Worm (Caenorhabditis elegans) whole organism, L2 larva: ENCODE data around the gene ZC196.2.

ENCODE experiments used
- C34F6.9 ChIP-seq: fragments of 150-350 bp; optimal IDR thresholded peaks from 2 replicates; lab custom pipeline; 2014; ENCODE audit warnings: missing biosample characterization, missing genetic modification characterization
- F13H6.1 ChIP-seq: sonication (generic microtip); optimal IDR thresholded peaks from 2 replicates; lab custom pipeline; 2016; ENCODE audit warnings: missing genetic modification characterization, missing compliant biosample characterization
- R02D3.7 ChIP-seq: fragments of 150-350 bp; optimal IDR thresholded peaks from 2 replicates; lab custom pipeline; 2014; ENCODE audit warnings: missing biosample characterization, missing genetic modification characterization
- ZK546.5 ChIP-seq: sonication (generic microtip); optimal IDR thresholded peaks from 2 replicates; lab custom pipeline; 2017; ENCODE audit warnings: missing biosample characterization, missing genetic modification characterization
- aly-2 ChIP-seq: fragments of 150-350 bp; optimal IDR thresholded peaks from 2 replicates; lab custom pipeline; 2014; ENCODE audit warnings: missing biosample characterization, missing genetic modification characterization
- ama-1 ChIP-seq: fragments of 150-350 bp; optimal IDR thresholded peaks from 2 replicates; lab custom pipeline; 2018; ENCODE audit warnings: inconsistent platforms
- crh-2 ChIP-seq: sonication (generic microtip); optimal IDR thresholded peaks from 2 replicates; lab custom pipeline; 2017; ENCODE audit warnings: missing biosample characterization, missing genetic modification characterization
- dmd-4 ChIP-seq: sonication (generic microtip); optimal IDR thresholded peaks from 2 replicates; lab custom pipeline; 2017; ENCODE audit warnings: missing biosample characterization, missing genetic modification characterization
- egl-27 ChIP-seq: sonication (generic microtip); optimal IDR thresholded peaks from 3 replicates; lab custom pipeline; 2017; ENCODE audit warnings: missing biosample characterization, missing genetic modification reagents, missing genetic modification characterization
- elt-3 ChIP-seq: sonication (generic microtip); optimal IDR thresholded peaks from 2 replicates; lab custom pipeline; 2017; ENCODE audit warnings: missing biosample characterization, missing genetic modification characterization
- fos-1 ChIP-seq: fragments of 150-350 bp; optimal IDR thresholded peaks from 2 replicates; lab custom pipeline; 2014; ENCODE audit warnings: missing biosample characterization, missing genetic modification characterization
- lin-11 ChIP-seq: fragments of 150-350 bp; sonication (generic microtip); optimal IDR thresholded peaks from 2 replicates; lab custom pipeline; 2014; ENCODE audit warnings: missing biosample characterization, missing genetic modification characterization, inconsistent platforms, mixed read lengths
- lsy-2 ChIP-seq, 2 experiments: fragments of 150-350 bp in 1 of 2; sonication (generic microtip) in 1 of 2; optimal IDR thresholded peaks; 2 replicates each; lab custom pipeline; 2014 to 2017; ENCODE audit warnings: missing biosample characterization in 2 of 2, missing genetic modification characterization in 2 of 2
- mbf-1 ChIP-seq: sonication (generic microtip); optimal IDR thresholded peaks from 2 replicates; lab custom pipeline; 2017; ENCODE audit warnings: missing biosample characterization, missing genetic modification characterization
- nhr-10 ChIP-seq: sonication (generic microtip); optimal IDR thresholded peaks from 2 replicates; lab custom pipeline; 2017; ENCODE audit warnings: missing biosample characterization, missing genetic modification characterization
- nhr-129 ChIP-seq: fragments of 150-350 bp; optimal IDR thresholded peaks from 2 replicates; lab custom pipeline; 2014; ENCODE audit warnings: missing biosample characterization, missing genetic modification characterization
- nhr-21 ChIP-seq: fragments of 150-350 bp; optimal IDR thresholded peaks from 2 replicates; lab custom pipeline; 2014; ENCODE audit warnings: missing biosample characterization, missing genetic modification characterization
- nhr-25 ChIP-seq: fragments of 150-350 bp; sonication (generic microtip); optimal IDR thresholded peaks from 3 replicates; lab custom pipeline; 2014; ENCODE audit warnings: missing biosample characterization, missing genetic modification characterization
- nhr-77 ChIP-seq: fragments of 150-350 bp; optimal IDR thresholded peaks from 2 replicates; lab custom pipeline; 2014; ENCODE audit warnings: missing biosample characterization, missing genetic modification characterization
- peb-1 ChIP-seq: fragments of 150-350 bp; optimal IDR thresholded peaks from 2 replicates; lab custom pipeline; 2014; ENCODE audit warnings: missing biosample characterization, missing genetic modification characterization
- skn-1 ChIP-seq: sonication (generic microtip); optimal IDR thresholded peaks from 2 replicates; lab custom pipeline; 2017; ENCODE audit warnings: missing biosample characterization, missing genetic modification characterization
- unc-55 ChIP-seq: fragments of 150-350 bp; sonication (generic microtip); optimal IDR thresholded peaks from 3 replicates; lab custom pipeline; 2014; ENCODE audit warnings: missing biosample characterization, missing genetic modification reagents, missing genetic modification characterization
- zag-1 ChIP-seq: fragments of 150-350 bp; optimal IDR thresholded peaks from 2 replicates; lab custom pipeline; 2014; ENCODE audit warnings: missing biosample characterization, missing genetic modification characterization
- ztf-4 ChIP-seq: fragments of 150-350 bp; optimal IDR thresholded peaks from 2 replicates; lab custom pipeline; 2014; ENCODE audit warnings: missing biosample characterization, missing genetic modification characterization

Gene ZC196.2

ce11 chrV:8785526-8785925 is 46.3 kb downstream of the ZC196.2 start:
- no peak for TF ChIP-seq nhr-21 (tag; lab: Kevin White, UChicago)
- no peak for TF ChIP-seq ztf-4 (tag; lab: Kevin White, UChicago)
- peak; percentile 50 for TF ChIP-seq F13H6.1 (tag; lab: Kevin White, UChicago)
- no peak for TF ChIP-seq ZK546.5
- no peak for TF ChIP-seq elt-3
- peak; percentile 72 for TF ChIP-seq nhr-129 (tag; lab: Kevin White, UChicago)
- no peak for TF ChIP-seq C34F6.9 (tag; lab: Kevin White, UChicago)
- no peak for TF ChIP-seq mbf-1 (tag; lab: Kevin White, UChicago)
- TF ChIP-seq fos-1 (tag; lab: Kevin White, UChicago), result peak; percentile 30
- no peak for TF ChIP-seq lin-11 (tag; lab: Kevin White, UChicago)

ce11 chrV:8786245-8786644 is 47.0 kb downstream of the ZC196.2 start, which contains the start of gene sup-37:
Gene sup-37 (plus strand): TSS chrV:8786545.
- TF ChIP-seq lin-11 (tag; lab: Kevin White, UChicago), result no peak

- TF ChIP-seq skn-1 (tag; lab: Kevin White, UChicago) (no peak), egl-27 (tag; lab: Kevin White, UChicago) (no peak), nhr-77 (no peak), peb-1 (tag; lab: Kevin White, UChicago) (no peak), nhr-10 (no peak), nhr-25 (no peak), dmd-4 (no peak), aly-2 (tag; lab: Kevin White, UChicago) (no peak), lsy-2 (tag; optimal IDR thresholded peaks at IDR 0.05; lab: Kevin White, UChicago) (no peak), crh-2 (tag; lab: Kevin White, UChicago) (no peak), nhr-21 (tag; lab: Kevin White, UChicago) (no peak), unc-55 (GFP tag; lab: Kevin White, UChicago) (no peak), ama-1 (no peak), C34F6.9 (tag; lab: Kevin White, UChicago) (no peak), ZK546.5 (no peak), F13H6.1 (tag; lab: Kevin White, UChicago) (no peak), R02D3.7 (tag; lab: Kevin White, UChicago) (no peak), elt-3 (no peak), zag-1 (tag; lab: Kevin White, UChicago) (no peak)
These were observed 50.1 kb downstream of the ZC196.2 start for ce11 chrV:8789345-8789744.
